Worm (Caenorhabditis elegans): Measurements from ENCODE around the gene dpl-1.

DNA sequence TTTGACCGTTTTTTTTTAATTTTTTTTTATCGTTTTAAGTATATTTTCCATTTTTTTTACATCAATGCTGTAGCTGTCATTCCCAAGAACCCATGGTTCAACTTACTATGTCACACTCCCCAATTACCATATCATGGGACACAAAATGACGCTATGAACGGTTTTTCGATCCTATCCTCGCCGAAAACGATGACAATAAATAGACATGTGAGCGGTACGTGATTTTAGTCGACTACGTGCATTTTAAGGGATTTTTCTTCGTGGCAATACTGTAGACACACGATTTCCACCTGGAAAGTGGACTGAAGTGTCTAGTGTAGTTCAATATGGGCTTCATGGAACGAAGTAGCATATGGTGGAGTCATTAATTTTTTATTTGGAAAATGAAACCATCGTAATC lies 13.4 kb upstream of the dpl-1 start:
- TF ChIP-seq ceh-22 (tag; optimal IDR thresholded peaks at IDR 0.05) (no peak), nhr-232 (tag; optimal IDR thresholded peaks at IDR 0.05) (no peak), elt-2 (tag; optimal IDR thresholded peaks at IDR 0.05) (no peak), madf-2 (tag; optimal IDR thresholded peaks at IDR 0.05) (no peak), K09A11.1 (tag; optimal IDR thresholded peaks at IDR 0.05; ENCODE audit: insufficient read depth) (no peak), ceh-19 (GFP tag; optimal IDR thresholded peaks at IDR 0.05) (no peak)

Data from whole organism, late embryonic.